Fruit fly (Drosophila melanogaster): ENCODE data around the gene Nnf1b.

Nnf1b gene

DNA sequence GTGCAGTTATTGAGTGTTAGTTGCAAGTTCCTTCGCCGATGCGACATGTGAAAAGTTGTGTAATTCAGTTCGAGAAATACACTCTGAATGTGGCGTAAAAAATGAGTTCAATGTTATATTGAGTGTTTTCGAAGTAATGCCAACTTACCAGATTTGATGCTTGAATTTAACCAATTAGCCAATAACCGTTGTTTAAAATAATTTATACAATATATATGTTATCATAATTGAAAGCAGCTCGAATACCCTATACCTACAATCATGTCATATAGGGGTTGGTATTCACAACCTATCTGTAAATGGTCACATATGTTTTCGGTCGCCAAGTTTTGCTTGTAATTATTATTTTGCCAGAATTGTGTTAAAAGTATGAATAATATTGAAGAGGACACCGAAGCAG, at the start of gene Nnf1b:
Nnf1b (plus strand) TSS at position 301 of the 400 bp plus-strand sequence.
- TF ChIP-seq Hr96 (GFP tag; optimal IDR thresholded peaks at IDR 0.05): no peak
- TF ChIP-seq CG12768 (GFP tag; optimal IDR thresholded peaks at IDR 0.05): no peak
- TF ChIP-seq CG5204 (GFP tag; optimal IDR thresholded peaks at IDR 0.05): no peak
- TF ChIP-seq cnc (optimal IDR thresholded peaks at IDR 0.05): no peak
- no peak for TF ChIP-seq tj (GFP tag; optimal IDR thresholded peaks at IDR 0.05)
- no peak for TF ChIP-seq kay (GFP tag; ENCODE audit: borderline replicate concordance)
- no peak for TF ChIP-seq Clk (GFP tag; optimal IDR thresholded peaks at IDR 0.05)
- no peak for TF ChIP-seq CG7101 (tag; optimal IDR thresholded peaks at IDR 0.05)
- no peak for TF ChIP-seq ovo (GFP tag; optimal IDR thresholded peaks at IDR 0.05)
- TF ChIP-seq Mnt (GFP tag; optimal IDR thresholded peaks at IDR 0.05): no peak
- no peak for TF ChIP-seq bab1 (GFP tag; optimal IDR thresholded peaks at IDR 0.05)
- TF ChIP-seq CG14711 (tag; optimal IDR thresholded peaks at IDR 0.05): no peak

DNA sequence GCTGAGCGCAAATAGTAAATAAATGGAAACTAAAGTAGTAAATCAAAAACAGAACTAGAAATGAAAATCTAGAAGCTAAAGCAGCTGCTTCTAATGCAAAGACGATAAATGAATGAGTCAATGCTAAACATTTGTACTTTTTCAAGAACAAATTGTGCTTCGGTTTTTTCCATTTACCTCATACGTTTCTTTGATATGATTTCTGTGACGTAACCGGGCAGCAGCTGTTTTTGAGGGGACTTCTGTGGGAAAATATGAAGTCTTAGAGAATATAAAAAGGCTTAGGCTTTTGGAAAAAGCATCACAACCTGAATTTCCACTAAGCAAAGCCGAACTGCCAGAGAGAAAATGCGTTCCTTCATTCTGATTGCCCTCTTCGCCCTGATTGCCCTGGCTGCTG, 37.1 kb upstream of the Nnf1b start, which contains the start of gene CG12506:
CG12506 (plus strand) TSS at position 301 of the 400 bp plus-strand sequence.
- TF ChIP-seq Clk (GFP tag; optimal IDR thresholded peaks at IDR 0.05) (no peak), CG14711 (tag; optimal IDR thresholded peaks at IDR 0.05) (no peak), CG5204 (GFP tag; optimal IDR thresholded peaks at IDR 0.05) (no peak), CG33017 (tag; optimal IDR thresholded peaks at IDR 0.05) (no peak), Crg-1 (GFP tag; optimal IDR thresholded peaks at IDR 0.05) (no peak), CG11617 (GFP tag; optimal IDR thresholded peaks at IDR 0.05) (no peak), pad (GFP tag; optimal IDR thresholded peaks at IDR 0.05) (no peak), kay (GFP tag; ENCODE audit: borderline replicate concordance) (no peak), CG1620 (GFP tag; optimal IDR thresholded peaks at IDR 0.05) (no peak), cic (GFP tag; optimal IDR thresholded peaks at IDR 0.05) (no peak), bab1 (GFP tag; optimal IDR thresholded peaks at IDR 0.05) (no peak), tj (GFP tag; optimal IDR thresholded peaks at IDR 0.05) (no peak)

DNA sequence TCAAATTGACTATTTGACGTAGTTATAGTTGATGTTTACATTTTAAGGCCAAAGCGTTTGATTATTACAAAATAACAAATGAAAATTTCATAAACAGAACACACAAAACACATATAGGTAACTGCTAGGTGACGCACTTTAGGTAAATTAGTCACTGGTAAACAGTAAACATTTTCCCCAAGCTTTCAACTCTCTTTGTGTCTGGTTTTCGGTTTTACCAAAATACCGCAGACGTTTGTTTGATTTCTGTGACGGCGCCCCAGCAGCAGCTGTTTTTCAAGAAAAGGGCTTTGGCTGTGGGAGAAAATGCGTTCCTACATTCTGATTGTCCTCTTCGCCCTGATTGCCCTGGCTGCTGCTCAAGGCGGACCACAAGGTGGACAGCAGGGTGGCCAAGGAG, 34.1 kb upstream of the Nnf1b start, which contains the start of gene CG13946:
CG13946 (plus strand) TSS at position 301 of the 400 bp plus-strand sequence.
- TF ChIP-seq CG14711 (tag; optimal IDR thresholded peaks at IDR 0.05): no peak
- no peak for TF ChIP-seq pad (GFP tag; optimal IDR thresholded peaks at IDR 0.05)
- no peak for TF ChIP-seq CG7045 (GFP tag; optimal IDR thresholded peaks at IDR 0.05)
- TF ChIP-seq bab1 (GFP tag; optimal IDR thresholded peaks at IDR 0.05): no peak
- no peak for TF ChIP-seq CG1620 (GFP tag; optimal IDR thresholded peaks at IDR 0.05)
- no peak for TF ChIP-seq kay (GFP tag; ENCODE audit: borderline replicate concordance)
- no peak for TF ChIP-seq tj (GFP tag; optimal IDR thresholded peaks at IDR 0.05)
- no peak for TF ChIP-seq cnc (optimal IDR thresholded peaks at IDR 0.05)

DNA sequence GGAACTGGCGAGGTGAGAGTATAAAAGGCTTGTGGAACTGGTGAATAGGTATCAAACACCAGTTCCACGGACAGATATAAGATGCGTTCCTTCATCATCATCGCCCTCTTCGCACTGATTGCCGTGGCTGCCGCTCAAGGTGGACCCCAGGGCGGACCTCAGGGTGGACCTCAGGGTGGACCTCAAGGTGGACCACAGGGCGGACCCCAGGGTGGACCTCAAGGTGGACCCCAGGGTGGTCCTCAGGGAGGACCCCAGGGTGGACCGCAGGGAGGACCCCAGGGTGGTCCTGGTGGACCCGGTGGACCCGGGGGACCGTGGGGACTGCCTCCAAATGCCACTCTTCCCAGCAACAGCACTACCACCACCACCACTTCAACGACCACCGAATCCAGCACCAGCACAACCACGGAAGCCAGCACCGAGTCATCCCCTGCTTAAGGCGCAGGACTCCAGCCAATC, 31.2 kb upstream of the Nnf1b start, which contains the start of gene CG13947:
CG13947 (plus strand) TSS at position 51 of the 462 bp plus-strand sequence.
- no peak for TF ChIP-seq CG1620 (GFP tag; optimal IDR thresholded peaks at IDR 0.05)
- TF ChIP-seq Clk (GFP tag; optimal IDR thresholded peaks at IDR 0.05): no peak
- TF ChIP-seq kay (GFP tag; ENCODE audit: borderline replicate concordance): no peak
- no peak for TF ChIP-seq CG14711 (tag; optimal IDR thresholded peaks at IDR 0.05)
- no peak for TF ChIP-seq CG7101 (tag; optimal IDR thresholded peaks at IDR 0.05)
- no peak for TF ChIP-seq toe (GFP tag; optimal IDR thresholded peaks at IDR 0.05)
- TF ChIP-seq cnc (optimal IDR thresholded peaks at IDR 0.05): no peak
- no peak for TF ChIP-seq Hr96 (GFP tag; optimal IDR thresholded peaks at IDR 0.05)
- no peak for TF ChIP-seq CG12768 (GFP tag; optimal IDR thresholded peaks at IDR 0.05)

DNA sequence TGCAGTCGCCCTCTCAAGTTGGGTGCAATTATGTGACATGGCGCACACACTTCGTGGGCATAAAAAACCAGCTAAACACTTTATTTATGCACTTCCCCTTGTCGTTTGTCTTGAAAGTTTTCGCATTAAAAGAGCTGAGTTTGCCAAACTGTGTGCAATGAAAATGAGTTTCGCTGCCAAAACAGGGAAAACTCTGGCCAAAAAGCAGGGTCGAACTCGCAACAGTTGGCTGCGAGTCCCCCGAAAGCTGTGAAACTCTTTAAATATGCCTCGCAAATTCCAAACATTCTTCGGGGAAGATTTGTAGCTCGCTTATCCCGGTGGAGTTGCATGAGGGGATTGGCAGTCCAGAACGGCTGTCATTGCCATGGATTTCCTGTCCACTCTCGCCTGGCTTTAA, 30.2 kb upstream of the Nnf1b start, which contains the start of gene Gr21a:
Gr21a (plus strand) TSS at position 301 of the 400 bp plus-strand sequence.
- TF ChIP-seq tj (GFP tag; optimal IDR thresholded peaks at IDR 0.05): no peak
- TF ChIP-seq cnc (optimal IDR thresholded peaks at IDR 0.05): no peak
- TF ChIP-seq Clk (GFP tag; optimal IDR thresholded peaks at IDR 0.05): no peak

DNA sequence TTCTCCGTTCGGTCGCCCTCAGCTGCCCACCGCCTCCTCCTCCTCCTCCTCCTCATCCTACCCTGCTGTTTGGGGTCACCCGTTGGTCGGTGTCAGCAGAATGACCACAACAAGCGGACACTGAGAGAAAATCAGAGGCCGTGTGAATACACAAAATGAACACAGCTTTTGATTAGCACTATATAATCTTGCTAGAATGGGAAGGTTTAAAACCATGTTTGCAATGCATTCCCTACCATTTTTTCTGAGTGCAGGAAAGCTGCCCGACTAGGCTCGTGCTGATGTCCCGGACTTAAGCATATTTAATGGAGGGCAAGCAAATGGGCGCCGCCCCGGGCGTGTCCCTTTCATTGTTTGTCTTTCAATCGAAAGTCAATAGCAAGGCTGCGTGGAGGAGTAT, 29.5 kb upstream of the Nnf1b start:
- TF ChIP-seq CG7101 (tag; optimal IDR thresholded peaks at IDR 0.05): no peak
- TF ChIP-seq CG12768 (GFP tag; optimal IDR thresholded peaks at IDR 0.05): no peak
- no peak for TF ChIP-seq Clk (GFP tag; optimal IDR thresholded peaks at IDR 0.05)
- TF ChIP-seq CG5204 (GFP tag; optimal IDR thresholded peaks at IDR 0.05): no peak
- no peak for TF ChIP-seq tj (GFP tag; optimal IDR thresholded peaks at IDR 0.05)
- TF ChIP-seq CG7045 (GFP tag; optimal IDR thresholded peaks at IDR 0.05): no peak
- TF ChIP-seq toe (GFP tag; optimal IDR thresholded peaks at IDR 0.05): no peak
- no peak for TF ChIP-seq cic (GFP tag; optimal IDR thresholded peaks at IDR 0.05)
- no peak for TF ChIP-seq CG33017 (tag; optimal IDR thresholded peaks at IDR 0.05)
- no peak for TF ChIP-seq CG14711 (tag; optimal IDR thresholded peaks at IDR 0.05)
- no peak for TF ChIP-seq ovo (GFP tag; optimal IDR thresholded peaks at IDR 0.05)

DNA sequence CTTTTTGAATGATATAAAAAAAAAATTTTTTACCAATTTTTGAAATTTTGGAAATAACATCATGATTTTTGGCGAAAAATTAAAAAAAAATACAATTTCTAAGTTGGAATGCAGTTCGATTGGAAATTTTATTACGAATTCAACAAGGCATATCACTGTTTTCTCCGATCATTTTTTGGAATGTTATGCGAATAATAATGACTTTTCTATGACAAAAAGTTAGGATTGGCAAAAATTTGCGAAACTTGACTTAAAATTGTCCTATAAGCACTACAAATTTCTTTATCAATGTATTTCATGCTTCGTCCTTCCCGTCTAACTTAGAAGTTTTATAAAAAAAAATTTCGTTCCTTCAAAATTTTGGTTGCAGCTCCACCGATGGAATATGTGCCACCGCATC, 26.3 kb upstream of the Nnf1b start, which contains the start of gene CG3544:
CG3544 (plus strand) TSS at position 301 of the 400 bp plus-strand sequence.
- no peak for TF ChIP-seq CG12768 (GFP tag; optimal IDR thresholded peaks at IDR 0.05)
- no peak for TF ChIP-seq bab1 (GFP tag; optimal IDR thresholded peaks at IDR 0.05)
- no peak for TF ChIP-seq cic (GFP tag; optimal IDR thresholded peaks at IDR 0.05)
- no peak for TF ChIP-seq CG1620 (GFP tag; optimal IDR thresholded peaks at IDR 0.05)
- no peak for TF ChIP-seq CG33017 (tag; optimal IDR thresholded peaks at IDR 0.05)
- no peak for TF ChIP-seq CG14711 (tag; optimal IDR thresholded peaks at IDR 0.05)
- TF ChIP-seq CG7101 (tag; optimal IDR thresholded peaks at IDR 0.05): no peak
- no peak for TF ChIP-seq Mnt (GFP tag; optimal IDR thresholded peaks at IDR 0.05)
- TF ChIP-seq CG7045 (GFP tag; optimal IDR thresholded peaks at IDR 0.05): no peak
- no peak for TF ChIP-seq ovo (GFP tag; optimal IDR thresholded peaks at IDR 0.05)
- TF ChIP-seq Clk (GFP tag; optimal IDR thresholded peaks at IDR 0.05): no peak
- no peak for TF ChIP-seq Hr96 (GFP tag; optimal IDR thresholded peaks at IDR 0.05)
